Fruit fly (Drosophila melanogaster): ENCODE data around the gene Pebp1.

Gene Pebp1

dm6 chr3R:22465984-22466530 is at the start of gene Pebp1:
Pebp1 (plus strand) TSS chr3R:22466034.
- no peak for TF ChIP-seq CG17801 (GFP tag; optimal IDR thresholded peaks at IDR 0.05; ENCODE audit: partially characterized antibody)

- TF ChIP-seq CG17801 (GFP tag; optimal IDR thresholded peaks at IDR 0.05; ENCODE audit: partially characterized antibody), result peak; percentile 59
Measured at dm6 chr3R:22420911-22421310, 44.9 kb upstream of the Pebp1 start, which contains the start of the genes Nop56 and mats. Nop56 (minus strand) TSS chr3R:22421068. mats (plus strand) TSS chr3R:22421161.

DNA sequence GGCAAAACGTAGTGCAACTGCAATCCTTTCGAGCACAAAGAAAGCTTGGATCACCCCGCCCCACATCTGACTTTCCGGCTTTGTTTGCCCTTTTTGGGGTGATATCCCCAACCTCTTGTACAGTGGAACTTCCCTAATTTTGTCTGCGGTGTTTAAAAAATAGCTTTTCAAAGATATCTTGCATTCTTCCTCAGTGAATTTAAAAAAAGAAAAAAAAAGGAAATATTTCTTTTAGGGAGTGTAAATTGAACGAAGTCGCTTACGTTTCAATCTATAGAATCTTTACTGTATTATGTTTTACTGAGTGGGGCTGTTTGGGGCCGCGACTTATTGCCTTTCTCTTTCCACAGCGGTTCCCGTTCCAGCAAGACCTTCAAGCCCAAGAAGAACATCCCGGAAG is 44.2 kb upstream of the Pebp1 start:
- TF ChIP-seq CG17801 (GFP tag; optimal IDR thresholded peaks at IDR 0.05; ENCODE audit: partially characterized antibody), result peak; percentile 67

dm6 chr3R:22423996-22424395 is 41.8 kb upstream of the Pebp1 start:
- TF ChIP-seq CG17801 (GFP tag; optimal IDR thresholded peaks at IDR 0.05; ENCODE audit: partially characterized antibody), result no peak

DNA sequence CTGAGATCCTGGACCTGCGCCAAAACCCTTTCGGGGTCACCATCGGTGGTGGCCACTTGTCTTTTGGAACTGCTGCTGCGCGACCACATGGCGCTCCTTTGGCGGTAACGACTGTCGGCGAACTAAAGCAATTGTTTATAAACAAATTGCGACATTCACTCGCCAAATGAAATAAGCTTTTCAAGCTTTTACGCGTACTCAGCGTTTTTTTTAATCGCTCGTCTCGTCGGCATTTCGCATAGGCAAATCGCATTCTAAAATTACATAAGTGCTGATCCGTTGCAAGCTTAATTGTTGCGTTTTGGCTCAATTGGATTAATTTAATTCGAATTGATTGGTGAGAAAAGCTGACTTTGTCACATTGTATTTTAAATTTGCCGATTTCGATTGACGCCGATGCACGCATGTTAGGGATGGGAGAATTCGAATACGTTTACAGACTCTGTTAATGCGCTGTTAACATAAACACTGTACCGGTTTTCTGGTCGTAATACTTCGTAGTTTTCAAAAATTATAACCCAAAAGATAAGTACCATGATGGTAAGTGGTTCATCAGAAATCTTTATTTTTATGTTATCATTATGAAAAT is 41.1 kb upstream of the Pebp1 start, which contains the start of gene pinta:
Gene pinta (minus strand): TSS at position 328 of the 589 bp plus-strand sequence.
- TF ChIP-seq CG17801 (GFP tag; optimal IDR thresholded peaks at IDR 0.05; ENCODE audit: partially characterized antibody), result peak; percentile 57

DNA sequence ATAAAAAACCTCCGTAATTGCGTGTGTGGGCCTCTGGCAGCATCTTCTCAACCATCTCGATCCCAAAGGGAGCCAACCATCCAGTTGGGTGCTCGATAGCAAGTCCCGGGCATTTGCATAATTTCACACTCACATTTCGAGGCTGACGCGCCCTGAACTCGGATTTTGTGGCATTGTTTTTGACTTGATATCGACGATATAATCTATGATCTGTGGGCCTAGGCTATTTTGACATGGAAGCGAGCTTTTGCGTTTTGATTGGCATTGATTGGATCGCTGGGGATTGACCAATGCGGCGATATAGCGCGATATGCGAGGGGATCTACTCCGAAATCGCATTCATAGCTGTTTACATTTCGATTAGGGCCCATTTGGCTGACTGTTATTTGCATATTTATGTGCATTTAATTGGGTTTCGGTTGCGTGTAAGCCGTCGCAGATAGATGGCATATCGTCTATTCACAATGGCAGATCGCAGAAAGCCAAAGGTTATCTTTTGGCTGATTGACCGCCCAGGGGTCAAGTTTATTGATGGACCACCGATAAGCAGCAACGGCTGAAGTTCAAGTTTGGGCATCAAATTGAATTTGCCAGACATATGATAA is 33.5 kb upstream of the Pebp1 start:
- no peak for TF ChIP-seq CG17801 (GFP tag; optimal IDR thresholded peaks at IDR 0.05; ENCODE audit: partially characterized antibody)

DNA sequence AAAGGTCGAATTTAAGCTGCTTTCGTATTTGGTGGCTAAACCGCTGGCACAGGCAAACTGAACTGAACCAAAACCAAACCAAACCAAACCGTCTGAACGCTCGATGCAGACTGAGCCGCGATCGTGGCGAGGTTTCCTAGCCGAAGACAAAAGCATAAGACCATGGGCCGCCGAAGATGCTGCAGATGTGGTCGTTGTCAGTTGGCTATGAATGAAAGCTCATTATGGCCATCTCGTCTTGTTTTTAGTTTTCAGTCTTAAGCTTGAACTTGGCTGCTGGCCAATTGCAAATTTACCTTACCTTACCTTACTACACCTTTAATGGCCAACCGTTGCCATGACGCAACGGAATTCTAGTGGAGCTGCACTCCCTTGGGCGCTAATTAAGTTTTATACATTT is 29.8 kb upstream of the Pebp1 start, which contains the start of gene CG13847:
Gene CG13847 (minus strand): TSS at position 101 of the 400 bp plus-strand sequence.
- no peak for TF ChIP-seq CG17801 (GFP tag; optimal IDR thresholded peaks at IDR 0.05; ENCODE audit: partially characterized antibody)

DNA sequence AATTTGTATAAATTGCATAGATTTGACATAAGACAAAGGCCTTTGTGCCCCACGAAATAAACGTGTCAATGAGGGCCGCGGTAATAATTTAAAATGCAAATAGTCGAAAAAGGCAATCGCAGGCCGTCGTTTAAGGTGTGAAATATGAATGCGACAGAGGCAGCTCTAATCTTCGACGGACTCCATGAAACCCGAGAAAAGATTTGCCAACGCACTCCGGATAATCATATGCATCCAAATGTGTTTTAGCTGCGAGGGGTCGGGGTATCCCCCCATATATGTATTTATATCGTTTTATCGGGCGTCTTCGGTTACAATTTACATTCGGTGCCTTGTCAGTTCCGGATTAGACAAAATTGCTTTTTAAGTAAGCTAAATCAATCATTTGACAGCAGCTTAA is 27.5 kb upstream of the Pebp1 start:
- no peak for TF ChIP-seq CG17801 (GFP tag; optimal IDR thresholded peaks at IDR 0.05; ENCODE audit: partially characterized antibody)

dm6 chr3R:22446493-22446892 is 19.3 kb upstream of the Pebp1 start, which contains the start of gene CG12499:
CG12499 (minus strand) TSS chr3R:22446587.
- no peak for TF ChIP-seq CG17801 (GFP tag; optimal IDR thresholded peaks at IDR 0.05; ENCODE audit: partially characterized antibody)

dm6 chr3R:22447195-22447873 is 18.5 kb upstream of the Pebp1 start, which contains the start of gene CG34288:
CG34288 (minus strand) TSS chr3R:22447263.
- no peak for TF ChIP-seq CG17801 (GFP tag; optimal IDR thresholded peaks at IDR 0.05; ENCODE audit: partially characterized antibody)

- peak; percentile 22 for TF ChIP-seq CG17801 (GFP tag; optimal IDR thresholded peaks at IDR 0.05; ENCODE audit: partially characterized antibody)
Measured at dm6 chr3R:22447874-22448254, 18.0 kb upstream of the Pebp1 start, which contains the start of gene CG34376. CG34376 (plus strand) TSS chr3R:22448099.

dm6 chr3R:22449871-22450424 is 15.9 kb upstream of the Pebp1 start:
- TF ChIP-seq CG17801 (GFP tag; optimal IDR thresholded peaks at IDR 0.05; ENCODE audit: partially characterized antibody), result no peak

DNA sequence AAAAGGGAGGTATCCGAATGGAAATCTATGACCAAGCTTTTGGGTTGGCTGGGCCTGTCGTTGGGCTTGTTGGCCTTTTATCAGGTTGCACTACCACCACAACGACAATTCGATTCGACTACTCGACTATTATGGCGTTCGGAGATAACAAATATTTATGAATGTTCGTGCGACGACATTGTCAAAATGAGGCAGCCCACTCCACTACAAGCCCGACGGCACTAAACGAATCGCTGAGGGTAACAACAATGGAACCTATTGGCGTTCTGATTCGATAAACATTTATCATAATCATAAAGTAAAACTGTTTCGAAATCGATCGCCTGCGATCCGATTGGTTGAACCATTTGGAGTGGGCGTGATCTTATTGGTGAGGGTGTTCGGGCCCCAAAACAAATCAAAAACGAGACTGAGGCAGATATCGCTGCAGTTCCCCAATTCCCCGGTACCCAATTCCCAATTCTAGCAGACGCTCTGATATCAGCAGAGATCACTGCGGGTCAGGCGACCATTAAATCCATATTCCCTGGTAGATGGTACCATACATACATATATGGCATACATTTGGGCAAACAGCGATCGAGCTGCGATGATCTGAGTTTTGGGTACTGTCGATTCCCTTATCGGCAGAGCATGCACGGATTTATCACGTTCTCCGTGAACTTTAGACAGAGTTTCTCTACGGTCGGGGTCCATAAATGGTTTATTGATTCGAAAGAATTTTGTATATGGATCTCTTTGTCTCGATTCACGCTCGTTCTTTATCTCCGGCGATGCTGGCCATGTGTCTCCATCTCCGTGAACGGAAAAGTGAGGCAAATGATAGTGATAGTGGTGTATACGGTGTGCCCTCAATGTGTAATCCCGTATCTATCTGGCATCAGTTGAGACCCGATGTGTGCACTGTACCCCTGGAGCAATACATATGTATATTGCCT is 11.2 kb upstream of the Pebp1 start:
- TF ChIP-seq CG17801 (GFP tag; optimal IDR thresholded peaks at IDR 0.05; ENCODE audit: partially characterized antibody), result no peak

DNA sequence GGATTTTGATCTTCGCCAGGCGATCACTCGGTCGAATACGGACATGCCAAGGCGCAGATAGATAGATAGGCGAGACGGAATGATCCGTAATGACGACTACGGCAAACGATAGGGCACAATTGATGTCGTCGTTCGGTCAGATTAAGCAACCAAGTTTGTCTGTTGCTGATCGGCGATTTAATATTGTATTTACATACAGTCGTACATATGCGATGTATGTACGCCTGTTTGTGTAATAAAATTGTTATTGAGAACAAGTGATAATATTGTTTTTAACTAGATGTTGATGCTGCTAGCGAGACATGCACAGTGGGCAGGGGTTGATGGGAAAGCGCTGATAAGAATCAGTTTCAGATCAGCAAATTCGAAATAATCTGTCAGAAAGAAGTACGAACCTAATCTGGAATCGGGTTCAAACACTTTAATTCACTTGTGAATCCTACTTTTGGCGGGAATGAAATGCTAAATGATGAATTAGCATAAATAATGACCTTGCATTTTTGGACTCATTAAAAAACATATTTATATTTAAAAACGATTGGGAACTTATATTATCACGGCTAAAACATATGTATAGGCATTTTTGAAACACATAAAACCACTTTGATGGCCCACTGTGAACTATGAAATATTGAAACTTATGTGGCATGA is 10.4 kb upstream of the Pebp1 start:
- no peak for TF ChIP-seq CG17801 (GFP tag; optimal IDR thresholded peaks at IDR 0.05; ENCODE audit: partially characterized antibody)

All from ovary, adult (tissue).